Worm (Caenorhabditis elegans) whole organism, L4 larva: ENCODE measurements around the gene clec-145.
A peak's percentile ranks its signal among the peaks of the same experiment; 100 is the strongest.

ENCODE experiments used
- F10B5.3 ChIP-seq: sonication (generic microtip); optimal IDR thresholded peaks from 2 replicates; lab custom pipeline; 2016; ENCODE audit warnings: mild to moderate bottlenecking, missing genetic modification characterization, missing compliant biosample characterization
- F49E8.2 ChIP-seq: sonication (generic microtip); optimal IDR thresholded peaks from 2 replicates; lab custom pipeline; 2016; ENCODE audit warnings: missing compliant biosample characterization, mild to moderate bottlenecking, missing genetic modification characterization, borderline replicate concordance
- Y105C5A.15 ChIP-seq: fragments of 200-800 bp; sonication (Bioruptor generic); IDR thresholded peaks from 2 replicates; pipeline ENCODE4 v1.3.6; 2022; ENCODE audit warnings: missing genetic modification characterization, missing compliant biosample characterization
- Y5F2A.4 ChIP-seq: fragments of 200-800 bp; sonication (Bioruptor generic); optimal IDR thresholded peaks from 2 replicates; lab custom pipeline; 2018; ENCODE audit warnings: mild to moderate bottlenecking, missing genetic modification characterization, missing compliant biosample characterization
- Y75B8A.6 ChIP-seq: fragments of 200-800 bp; sonication (Bioruptor generic); IDR thresholded peaks from 2 replicates; pipeline ENCODE4 v1.3.6; 2022; ENCODE audit warnings: missing genetic modification reagents, missing genetic modification characterization, missing compliant biosample characterization
- aha-1 ChIP-seq: fragments of 150-350 bp; peaks from one replicate; lab custom pipeline; 2014; ENCODE audit warnings: missing biosample characterization, missing genetic modification characterization
- ceh-20 ChIP-seq: fragments of 200-800 bp; sonication (Bioruptor generic); IDR thresholded peaks from 2 replicates; pipeline ENCODE4 v1.3.6; 2022; ENCODE audit warnings: missing genetic modification reagents, missing genetic modification characterization, missing compliant biosample characterization
- ces-1 ChIP-seq: fragments of 150-350 bp; sonication (generic microtip); optimal IDR thresholded peaks from 4 replicates; lab custom pipeline; 2014; ENCODE audit warnings: missing biosample characterization, missing genetic modification reagents, missing genetic modification characterization
- cey-2 ChIP-seq: sonication (generic microtip); optimal IDR thresholded peaks from 3 replicates; lab custom pipeline; 2017; ENCODE audit warnings: missing genetic modification characterization, mild to moderate bottlenecking, missing compliant biosample characterization, antibody characterized with exemption, borderline replicate concordance; ENCODE audit not compliant: insufficient read depth
- ctbp-1 ChIP-seq: fragments of 200-800 bp; sonication (Bioruptor generic); IDR thresholded peaks from 2 replicates; pipeline ENCODE4 v1.3.6; 2022; ENCODE audit warnings: missing genetic modification reagents, missing genetic modification characterization, missing compliant biosample characterization
- dmd-9 ChIP-seq: fragments of 200-800 bp; sonication (Bioruptor generic); IDR thresholded peaks from 2 replicates; pipeline ENCODE4 v1.3.6; 2022; ENCODE audit warnings: missing genetic modification reagents, missing genetic modification characterization, missing compliant biosample characterization
- dpl-1 ChIP-seq: fragments of 150-350 bp; optimal IDR thresholded peaks from 2 replicates; lab custom pipeline; 2014; ENCODE audit warnings: missing biosample characterization, missing genetic modification reagents, missing genetic modification characterization
- duxl-1 ChIP-seq: sonication (generic microtip); optimal IDR thresholded peaks from 2 replicates; lab custom pipeline; 2016; ENCODE audit warnings: mild to moderate bottlenecking, missing genetic modification characterization, moderate library complexity, missing compliant biosample characterization; ENCODE audit not compliant: poor library complexity
- egl-27 ChIP-seq: sonication (generic microtip); optimal IDR thresholded peaks from 3 replicates; lab custom pipeline; 2017; ENCODE audit warnings: missing biosample characterization, missing genetic modification reagents, missing genetic modification characterization
- hif-1 ChIP-seq, 2 experiments: sonication (generic microtip); optimal IDR thresholded peaks; 2 replicates each; lab custom pipeline; 2016 to 2017; ENCODE audit warnings: missing compliant biosample characterization in 2 of 2, missing genetic modification characterization in 2 of 2, missing genetic modification reagents in 2 of 2, missing genotype in 2 of 2, mild to moderate bottlenecking in 1 of 2
- hlh-30 ChIP-seq: sonication (generic microtip); optimal IDR thresholded peaks from 2 replicates; lab custom pipeline; 2017; ENCODE audit warnings: antibody characterized with exemption, mild to moderate bottlenecking, missing genetic modification characterization, missing compliant biosample characterization; ENCODE audit not compliant: insufficient read depth
- jun-1 ChIP-seq: fragments of 150-350 bp; optimal IDR thresholded peaks from 2 replicates; lab custom pipeline; 2014; ENCODE audit warnings: missing biosample characterization, missing genetic modification reagents, missing genetic modification characterization
- lin-1 ChIP-seq: fragments of 200-800 bp; sonication (Bioruptor generic); IDR thresholded peaks from 2 replicates; pipeline ENCODE4 v1.3.6; 2022; ENCODE audit warnings: missing genetic modification reagents, missing genetic modification characterization, missing compliant biosample characterization
- lin-13 ChIP-seq: fragments of 150-350 bp; optimal IDR thresholded peaks from 2 replicates; lab custom pipeline; 2014; ENCODE audit warnings: missing biosample characterization, missing genetic modification reagents, missing genetic modification characterization
- lin-15B ChIP-seq: fragments of 150-350 bp; sonication (generic microtip); optimal IDR thresholded peaks from 3 replicates; lab custom pipeline; 2014; ENCODE audit warnings: missing biosample characterization, missing genetic modification characterization
- lin-29 ChIP-seq: fragments of 200-800 bp; sonication (Bioruptor generic); IDR thresholded peaks from 2 replicates; pipeline ENCODE4 v1.3.6; 2022; ENCODE audit warnings: missing genetic modification reagents, missing genetic modification characterization, missing compliant biosample characterization
- lin-38 ChIP-seq: fragments of 200-800 bp; sonication (Bioruptor generic); IDR thresholded peaks from 2 replicates; pipeline ENCODE4 v1.3.6; 2022; ENCODE audit warnings: missing genetic modification reagents, missing genetic modification characterization, missing compliant biosample characterization
- lir-3 ChIP-seq: sonication (generic microtip); optimal IDR thresholded peaks from 2 replicates; lab custom pipeline; 2016; ENCODE audit warnings: mild to moderate bottlenecking, missing genetic modification characterization, missing compliant biosample characterization
- madf-5 ChIP-seq, 2 experiments: fragments of 200-800 bp; sonication (Bioruptor generic); IDR thresholded peaks; 2 replicates each; pipeline ENCODE4 v1.3.6; 2022; ENCODE audit warnings: missing compliant biosample characterization in 2 of 2, missing genetic modification characterization in 2 of 2
- mdl-1 ChIP-seq, 2 experiments: fragments of 150-350 bp in 1 of 2; sonication (generic microtip) in 1 of 2; optimal IDR thresholded peaks; 2 replicates each; lab custom pipeline; 2014 to 2017; ENCODE audit warnings: missing biosample characterization in 2 of 2, missing genetic modification characterization in 2 of 2
- mes-2 ChIP-seq: sonication (generic microtip); optimal IDR thresholded peaks from 2 replicates; lab custom pipeline; 2016; ENCODE audit warnings: missing genotype, mild to moderate bottlenecking, missing genetic modification characterization, missing compliant biosample characterization; ENCODE audit not compliant: poor library complexity, severe bottlenecking
- nhr-102 ChIP-seq: sonication (generic microtip); optimal IDR thresholded peaks from 2 replicates; lab custom pipeline; 2016; ENCODE audit warnings: mild to moderate bottlenecking, missing genetic modification characterization, moderate library complexity, missing compliant biosample characterization
- nhr-11 ChIP-seq: fragments of 150-350 bp; optimal IDR thresholded peaks from 2 replicates; lab custom pipeline; 2014; ENCODE audit warnings: missing biosample characterization, missing genetic modification characterization
- nhr-28 ChIP-seq: fragments of 150-350 bp; optimal IDR thresholded peaks from 2 replicates; lab custom pipeline; 2014; ENCODE audit warnings: missing biosample characterization, missing genetic modification characterization
- nhr-42 ChIP-seq: fragments of 200-800 bp; sonication (Bioruptor generic); IDR thresholded peaks from 2 replicates; pipeline ENCODE4 v1.3.6; 2022; ENCODE audit warnings: missing genetic modification characterization, missing compliant biosample characterization
- nhr-76 ChIP-seq: fragments of 150-350 bp; optimal IDR thresholded peaks from 2 replicates; lab custom pipeline; 2014; ENCODE audit warnings: missing biosample characterization, missing genetic modification characterization
- nhr-77 ChIP-seq: fragments of 150-350 bp; optimal IDR thresholded peaks from 2 replicates; lab custom pipeline; 2014; ENCODE audit warnings: missing biosample characterization, missing genetic modification characterization
- pqm-1 ChIP-seq: sonication (generic microtip); optimal IDR thresholded peaks from 2 replicates; lab custom pipeline; 2017; ENCODE audit warnings: missing biosample characterization, missing genetic modification characterization
- set-16 ChIP-seq: fragments of 200-800 bp; sonication (Bioruptor generic); IDR thresholded peaks from 2 replicates; pipeline ENCODE4 v1.3.6; 2022; ENCODE audit warnings: missing genetic modification reagents, missing genetic modification characterization, missing compliant biosample characterization
- skn-1 ChIP-seq: fragments of 150-350 bp; optimal IDR thresholded peaks from 2 replicates; lab custom pipeline; 2014; ENCODE audit warnings: missing biosample characterization, missing genetic modification characterization
- snpc-1.2 ChIP-seq: fragments of 200-800 bp; sonication (Bioruptor generic); IDR thresholded peaks from 2 replicates; pipeline ENCODE4 v1.3.6; 2022; ENCODE audit warnings: missing genetic modification reagents, missing genetic modification characterization, missing compliant biosample characterization
- spr-1 ChIP-seq: sonication (generic microtip); optimal IDR thresholded peaks from 2 replicates; lab custom pipeline; 2016; ENCODE audit warnings: mild to moderate bottlenecking, missing genetic modification characterization, missing compliant biosample characterization
- zfp-2 ChIP-seq: sonication (generic microtip); optimal IDR thresholded peaks from 2 replicates; lab custom pipeline; 2016; ENCODE audit warnings: mild to moderate bottlenecking, missing genetic modification characterization, missing compliant biosample characterization
- zfp-3 ChIP-seq: fragments of 200-800 bp; sonication (Bioruptor generic); conservative IDR thresholded peaks from 2 replicates; pipeline ENCODE4 v1.3.6; 2022; ENCODE audit warnings: missing genetic modification reagents, missing genetic modification characterization, missing compliant biosample characterization
- ztf-11 ChIP-seq: fragments of 150-350 bp; optimal IDR thresholded peaks from 2 replicates; lab custom pipeline; 2014; ENCODE audit warnings: missing biosample characterization, missing genetic modification characterization

clec-145 gene

DNA sequence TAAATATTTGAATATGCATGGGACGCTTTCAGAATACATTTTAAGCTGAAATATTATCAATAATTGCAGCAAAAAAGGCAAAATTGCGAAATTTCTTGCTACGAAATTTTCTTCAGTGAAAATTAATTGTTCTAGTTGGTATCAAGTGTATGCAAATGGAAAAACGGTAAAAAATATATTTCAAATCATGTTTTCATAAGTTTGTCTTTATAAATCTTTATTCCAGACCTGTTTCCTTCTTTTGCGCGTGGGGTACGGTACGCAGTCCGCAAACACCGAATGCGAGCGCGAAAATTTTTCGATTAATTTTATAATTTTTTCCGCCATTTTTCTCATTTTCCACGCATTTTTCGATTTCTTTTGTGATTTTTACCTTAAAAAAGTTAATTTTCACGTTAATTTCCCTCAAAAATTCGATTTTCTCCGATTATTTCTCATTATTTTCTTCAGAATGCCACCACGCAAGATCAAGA lies 6.2 kb upstream of the clec-145 start, which contains the start of the genes fbxc-23 and csc-1 (continued):
- peak; percentile 52 for TF ChIP-seq hlh-30 (tag; lab: Kevin White, UChicago)
- no peak for TF ChIP-seq madf-5 (GFP tag; IDR thresholded peaks at IDR 0.05; lab: Robert Waterston, UW)
- no peak for TF ChIP-seq cey-2
- no peak for TF ChIP-seq duxl-1 (tag; lab: Kevin White, UChicago)
- TF ChIP-seq snpc-1.2 (GFP tag; lab: Robert Waterston, UW) = no peak
- peak; percentile 67 for TF ChIP-seq mes-2 (tag; lab: Kevin White, UChicago)
- TF ChIP-seq ces-1 (GFP tag; lab: Kevin White, UChicago) = no peak
- no peak for TF ChIP-seq F10B5.3

DNA sequence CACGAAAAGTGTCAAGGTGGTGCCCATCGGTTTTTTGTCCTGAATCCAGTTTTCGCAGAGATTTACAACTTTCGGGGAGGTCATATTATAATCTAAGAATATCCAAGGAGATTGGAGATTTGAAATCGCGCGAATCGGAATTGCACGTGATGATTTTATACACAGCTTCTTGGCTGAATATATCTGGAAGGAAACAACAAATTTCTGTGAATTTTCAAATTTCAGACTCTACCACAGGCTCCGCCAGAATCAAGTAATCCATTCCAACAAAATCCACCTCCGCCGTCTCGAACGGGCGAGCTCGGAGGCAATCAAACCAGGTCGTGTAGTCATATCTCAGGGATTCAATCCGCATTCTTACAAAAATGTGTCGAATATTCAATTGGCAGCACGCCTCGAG lies 4.9 kb upstream of the clec-145 start:
- TF ChIP-seq ceh-20 = no peak
- no peak for TF ChIP-seq skn-1
- peak; percentile 96 for TF ChIP-seq aha-1 (tag; lab: Kevin White, UChicago)
- TF ChIP-seq, all 104 proteins: peak for 1

DNA sequence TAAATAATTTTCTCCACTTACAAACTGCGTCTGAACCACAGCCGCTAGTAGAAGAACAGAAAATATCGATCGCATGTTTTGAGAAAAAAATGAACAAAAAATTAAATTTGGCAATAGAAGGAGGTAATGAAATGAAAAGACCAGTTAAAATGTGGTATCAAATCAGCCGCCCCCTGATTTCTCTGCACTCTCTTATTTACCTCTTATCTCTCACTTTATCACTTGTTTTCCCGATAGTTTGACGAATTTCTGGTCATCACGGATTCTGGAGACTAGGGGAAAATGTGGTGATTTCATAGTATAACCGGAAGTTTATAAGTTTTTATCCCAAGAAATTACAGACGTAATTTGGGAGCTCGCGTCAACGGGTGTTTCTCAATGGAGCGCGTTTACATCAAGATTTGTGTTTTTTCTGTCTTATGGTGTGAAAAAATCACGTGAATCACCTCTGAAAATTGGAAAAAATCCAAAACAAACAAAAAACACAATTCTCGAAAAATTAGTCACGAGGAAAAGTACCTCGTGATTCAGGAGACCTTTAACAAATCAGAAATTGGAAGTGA lies 3.4 kb upstream of the clec-145 start, which contains the start of gene clec-146:
Gene clec-146, minus strand, starts transcription at position 116 of the 563 bp plus-strand sequence.
- TF ChIP-seq lin-29 (GFP tag; lab: Robert Waterston, UW) (no peak), egl-27 (tag; lab: Kevin White, UChicago) (no peak)

DNA sequence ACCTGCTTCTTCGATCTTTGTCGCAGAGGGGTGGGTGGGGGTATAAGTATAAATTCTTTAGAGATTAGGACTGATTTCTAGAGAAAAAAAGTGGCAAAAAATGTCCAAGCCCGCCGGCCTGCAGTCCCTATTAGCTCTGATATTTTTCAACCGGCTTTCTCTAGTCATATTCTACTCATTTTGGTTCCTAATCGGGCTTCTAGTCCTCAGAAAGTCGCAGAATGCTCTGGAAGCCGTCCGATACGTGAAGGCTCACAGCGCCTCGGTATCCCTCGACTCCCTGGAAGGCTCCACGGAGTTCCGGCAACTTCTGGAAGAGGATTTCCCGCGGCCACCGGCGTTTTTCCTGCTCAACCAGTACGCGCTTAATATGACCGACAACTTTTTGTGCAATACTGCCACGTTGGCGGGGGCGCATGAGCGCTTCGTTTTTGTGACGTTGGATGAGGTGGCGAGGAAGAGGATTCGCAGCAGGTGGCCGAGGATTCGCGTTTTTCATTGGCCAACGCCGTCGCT lies 4.6 kb downstream of the clec-145 start, which contains the start of gene Y48E1B.8:
Gene Y48E1B.8, plus strand, starts transcription at position 51 of the 516 bp plus-strand sequence.
- TF ChIP-seq dmd-9 (no peak), set-16 (peak; percentile 59), nhr-28 (tag; lab: Kevin White, UChicago) (no peak), pqm-1 (tag; lab: Kevin White, UChicago) (no peak), nhr-42 (GFP tag; lab: Robert Waterston, UW) (0 out of 2 replicates have a peak, but pooled peaks have one; percentile 5)

DNA sequence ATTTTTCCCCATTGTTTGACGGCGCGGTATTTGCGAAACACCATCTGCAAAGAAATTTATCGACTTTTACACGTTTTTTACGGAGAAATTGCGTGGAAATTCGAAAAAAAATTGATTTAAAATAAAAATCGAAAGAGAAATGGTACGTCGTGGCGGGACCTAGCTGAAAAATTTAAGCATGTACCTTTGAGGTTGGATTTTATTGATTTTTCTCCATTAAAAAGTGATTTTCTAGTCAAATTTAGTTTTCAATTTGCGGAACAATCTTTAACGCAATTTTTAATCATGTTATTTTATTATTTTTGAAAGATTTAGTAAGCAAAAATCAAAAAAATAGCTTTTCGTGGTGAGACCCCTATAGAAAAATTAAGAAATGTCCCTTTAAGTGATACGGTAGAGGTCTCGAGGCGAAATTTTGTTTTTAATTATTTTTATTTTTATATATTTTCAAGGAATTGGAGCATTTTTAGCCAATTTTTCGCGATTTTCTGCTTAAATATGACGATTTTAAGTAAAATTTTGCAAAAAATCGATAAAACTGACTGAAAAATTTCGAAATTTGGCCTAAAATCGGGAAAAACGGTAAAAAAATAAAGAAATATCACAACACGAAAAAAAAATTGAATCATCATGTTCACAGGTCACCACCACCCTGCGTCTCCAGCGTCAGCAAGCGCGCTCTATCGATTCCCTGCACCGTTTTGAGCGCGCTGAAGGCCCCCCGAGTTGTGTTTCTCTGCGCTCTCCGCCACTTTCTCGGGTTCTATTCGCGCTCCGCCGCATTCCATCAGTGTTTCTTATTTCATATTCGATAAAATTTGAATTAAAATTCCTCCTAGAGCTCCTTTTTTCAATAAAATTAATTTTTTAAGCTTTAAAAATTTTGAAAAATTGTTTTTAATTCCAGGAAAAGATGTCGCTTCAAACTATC lies 15.1 kb downstream of the clec-145 start, which contains the start of the genes mrpl-37 and lin-38:
Gene mrpl-37, minus strand, starts transcription at position 51 of the 931 bp plus-strand sequence.
Gene lin-38, plus strand, starts transcription at position 908 of the 931 bp plus-strand sequence.
- peak in 1 of 2 experiments; percentile 63 for TF ChIP-seq hif-1 (tag; optimal IDR thresholded peaks at IDR 0.05; lab: Kevin White, UChicago)
- TF ChIP-seq zfp-3 (GFP tag; lab: Robert Waterston, UW) = no peak
- TF ChIP-seq ctbp-1 (GFP tag; lab: Robert Waterston, UW) = no peak
- peak; percentile 48 for TF ChIP-seq nhr-11
- TF ChIP-seq zfp-2 (tag; lab: Kevin White, UChicago) = no peak
- TF ChIP-seq lin-13 = peak; percentile 84
- no peak for TF ChIP-seq lin-1 (GFP tag; lab: Robert Waterston, UW)
- TF ChIP-seq ztf-11 (tag; lab: Kevin White, UChicago) = no peak
- no peak for TF ChIP-seq jun-1 (tag; lab: Kevin White, UChicago)
- TF ChIP-seq nhr-77 (tag; lab: Kevin White, UChicago) = peak; percentile 85
- TF ChIP-seq Y5F2A.4 (GFP tag; lab: Kevin White, UChicago) = no peak
- TF ChIP-seq lin-38 (GFP tag; lab: Robert Waterston, UW) = peak; percentile 86
- TF ChIP-seq egl-27 (tag; lab: Kevin White, UChicago) = no peak
- TF ChIP-seq lir-3 = no peak
- TF ChIP-seq snpc-1.2 (GFP tag; lab: Robert Waterston, UW) = no peak
- no peak for TF ChIP-seq spr-1 (tag; lab: Kevin White, UChicago)
- TF ChIP-seq nhr-102 = no peak
- peak in 1 of 2 experiments; percentile 55 for TF ChIP-seq mdl-1 (tag; optimal IDR thresholded peaks at IDR 0.05; lab: Kevin White, UChicago)
- peak; percentile 68 for TF ChIP-seq dpl-1
- TF ChIP-seq F49E8.2 (tag; lab: Kevin White, UChicago) = peak; percentile 13
- TF ChIP-seq Y75B8A.6 (GFP tag; lab: Robert Waterston, UW) = no peak
- TF ChIP-seq Y105C5A.15 (GFP tag; lab: Robert Waterston, UW) = no peak
- TF ChIP-seq nhr-76 (tag; lab: Kevin White, UChicago) = no peak
- peak; percentile 53 for TF ChIP-seq lin-15B (tag; lab: Kevin White, UChicago)
